Worm (Caenorhabditis elegans): Measurements from ENCODE around the gene T24H10.4.
A peak's percentile ranks its signal among the peaks of the same experiment; 100 is the strongest.

DNA sequence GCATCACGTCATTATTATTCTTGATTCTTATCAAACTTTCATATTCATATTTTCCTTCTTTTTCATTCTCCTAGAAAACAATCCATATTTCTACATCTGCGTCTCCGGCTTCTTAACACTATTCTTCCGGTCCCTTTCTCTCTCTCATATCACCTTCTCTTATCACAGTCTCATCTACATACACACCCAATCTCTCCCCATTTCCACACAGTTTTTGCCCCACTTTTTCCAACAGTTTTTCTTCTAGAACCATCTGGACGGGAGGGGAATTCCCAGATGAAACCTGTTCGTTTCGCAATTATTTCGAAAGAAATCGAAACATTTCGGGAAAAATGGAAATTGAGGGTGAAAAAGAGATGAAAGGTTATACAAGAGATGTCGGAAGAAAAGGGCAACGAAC, 18.8 kb downstream of the T24H10.4 start:
- TF ChIP-seq aly-2 (tag; optimal IDR thresholded peaks at IDR 0.05), result no peak
- TF ChIP-seq pqm-1 (tag; optimal IDR thresholded peaks at IDR 0.05), result peak; percentile 82
- TF ChIP-seq daf-12 (tag; optimal IDR thresholded peaks at IDR 0.05), result no peak
- no peak for TF ChIP-seq ceh-82 (tag; optimal IDR thresholded peaks at IDR 0.05)
- TF ChIP-seq zag-1 (tag; optimal IDR thresholded peaks at IDR 0.05), result no peak
- TF ChIP-seq fkh-10 (GFP tag; optimal IDR thresholded peaks at IDR 0.05), result no peak
- TF ChIP-seq nhr-111 (GFP tag; optimal IDR thresholded peaks at IDR 0.05), result no peak
- TF ChIP-seq mdl-1 (tag; optimal IDR thresholded peaks at IDR 0.05), result peak; percentile 21 to 36
- peak; percentile 68 for TF ChIP-seq nhr-77 (tag; optimal IDR thresholded peaks at IDR 0.05)
- TF ChIP-seq ctbp-1 (GFP tag; IDR thresholded peaks at IDR 0.05), result 0 out of 2 replicates have a peak, but pooled peaks have one; percentile 19

Data from whole organism, L4 larva.